Worm (Caenorhabditis elegans) whole organism, late embryonic: ENCODE data around the gene acs-21.
A peak's percentile ranks its signal among the peaks of the same experiment; 100 is the strongest.

Source experiments
- C08G9.2 ChIP-seq: sonication (generic microtip); optimal IDR thresholded peaks from 2 replicates; lab custom pipeline; 2016; ENCODE audit warnings: mild to moderate bottlenecking, missing genetic modification characterization, moderate library complexity, missing compliant biosample characterization
- K02D7.2 ChIP-seq: sonication (generic microtip); optimal IDR thresholded peaks from 2 replicates; lab custom pipeline; 2017; ENCODE audit warnings: mild to moderate bottlenecking, missing genetic modification characterization, missing compliant biosample characterization
- ahr-1 ChIP-seq: sonication (generic microtip); optimal IDR thresholded peaks from 2 replicates; lab custom pipeline; 2016; ENCODE audit warnings: missing genetic modification characterization, missing compliant biosample characterization
- ama-1 ChIP-seq: fragments of 150-350 bp; optimal IDR thresholded peaks from 2 replicates; lab custom pipeline; 2014
- ceh-18 ChIP-seq: sonication (generic microtip); optimal IDR thresholded peaks from 2 replicates; lab custom pipeline; 2016; ENCODE audit warnings: missing genetic modification characterization, missing compliant biosample characterization
- ceh-19 ChIP-seq: fragments of 200-800 bp; sonication (Bioruptor generic); optimal IDR thresholded peaks from 2 replicates; lab custom pipeline; 2018; ENCODE audit warnings: mild to moderate bottlenecking, missing genetic modification characterization, missing compliant biosample characterization
- ceh-2 ChIP-seq: sonication (generic microtip); optimal IDR thresholded peaks from 2 replicates; lab custom pipeline; 2016; ENCODE audit warnings: missing genotype, missing genetic modification characterization, missing compliant biosample characterization
- ceh-24 ChIP-seq: sonication (generic microtip); optimal IDR thresholded peaks from 2 replicates; lab custom pipeline; 2016; ENCODE audit warnings: mild to moderate bottlenecking, missing genetic modification characterization, missing compliant biosample characterization
- ceh-30 ChIP-seq: fragments of 150-350 bp; optimal IDR thresholded peaks from 2 replicates; lab custom pipeline; 2014; ENCODE audit warnings: missing biosample characterization, missing genetic modification characterization
- ceh-45 ChIP-seq: fragments of 200-800 bp; sonication (Bioruptor generic); IDR thresholded peaks from 2 replicates; pipeline ENCODE4 v1.3.6; 2022; ENCODE audit warnings: missing genetic modification reagents, missing genetic modification characterization, missing compliant biosample characterization
- ceh-48 ChIP-seq: sonication (generic microtip); optimal IDR thresholded peaks from 2 replicates; lab custom pipeline; 2016; ENCODE audit warnings: missing genetic modification characterization, inconsistent platforms, missing compliant biosample characterization
- ceh-6 ChIP-seq: fragments of 200-800 bp; sonication (Bioruptor generic); optimal IDR thresholded peaks from 2 replicates; lab custom pipeline; 2018; ENCODE audit warnings: mild to moderate bottlenecking, missing genetic modification characterization, missing compliant biosample characterization
- ceh-9 ChIP-seq: sonication (generic microtip); optimal IDR thresholded peaks from 2 replicates; lab custom pipeline; 2016; ENCODE audit warnings: mild to moderate bottlenecking, missing genetic modification characterization, inconsistent platforms, missing compliant biosample characterization
- che-1 ChIP-seq: sonication (generic microtip); optimal IDR thresholded peaks from 2 replicates; lab custom pipeline; 2016; ENCODE audit warnings: mild to moderate bottlenecking, missing genetic modification characterization, missing compliant biosample characterization
- elt-2 ChIP-seq: sonication (generic microtip); optimal IDR thresholded peaks from 2 replicates; lab custom pipeline; 2016; ENCODE audit warnings: missing genetic modification reagents, missing genetic modification characterization, missing compliant biosample characterization
- elt-4 ChIP-seq: sonication (generic microtip); optimal IDR thresholded peaks from 2 replicates; lab custom pipeline; 2016; ENCODE audit warnings: missing genetic modification characterization, missing compliant biosample characterization
- eyg-1 ChIP-seq: sonication (generic microtip); optimal IDR thresholded peaks from 2 replicates; lab custom pipeline; 2016; ENCODE audit warnings: missing genotype, missing genetic modification characterization, missing compliant biosample characterization
- hlh-13 ChIP-seq: fragments of 200-800 bp; sonication (Bioruptor generic); optimal IDR thresholded peaks from 2 replicates; lab custom pipeline; 2018; ENCODE audit warnings: mild to moderate bottlenecking, missing genetic modification characterization, missing compliant biosample characterization
- hlh-15 ChIP-seq: sonication (generic microtip); optimal IDR thresholded peaks from 2 replicates; lab custom pipeline; 2016; ENCODE audit warnings: missing genetic modification characterization, missing compliant biosample characterization
- hlh-30 ChIP-seq: sonication (generic microtip); optimal IDR thresholded peaks from 2 replicates; lab custom pipeline; 2017; ENCODE audit warnings: antibody characterized with exemption, missing genetic modification characterization, missing compliant biosample characterization; ENCODE audit not compliant: insufficient read depth
- hlh-8 ChIP-seq: sonication (generic microtip); optimal IDR thresholded peaks from 2 replicates; lab custom pipeline; 2016; ENCODE audit warnings: missing genotype, missing genetic modification characterization, missing compliant biosample characterization
- lin-11 ChIP-seq: fragments of 200-800 bp; sonication (Bioruptor generic); optimal IDR thresholded peaks from 2 replicates; lab custom pipeline; 2018; ENCODE audit warnings: mild to moderate bottlenecking, missing genetic modification characterization, missing compliant biosample characterization
- mec-3 ChIP-seq: sonication (generic microtip); optimal IDR thresholded peaks from 2 replicates; lab custom pipeline; 2016; ENCODE audit warnings: borderline replicate concordance, missing genetic modification characterization, missing compliant biosample characterization
- nfya-1 ChIP-seq: sonication (generic microtip); optimal IDR thresholded peaks from 2 replicates; lab custom pipeline; 2017; ENCODE audit warnings: missing genetic modification characterization, mild to moderate bottlenecking, missing compliant biosample characterization, antibody characterized with exemption, moderate library complexity
- nhr-11 ChIP-seq: fragments of 150-350 bp; optimal IDR thresholded peaks from 2 replicates; lab custom pipeline; 2014; ENCODE audit warnings: missing biosample characterization, missing genetic modification characterization
- nhr-232 ChIP-seq: sonication (generic microtip); optimal IDR thresholded peaks from 2 replicates; lab custom pipeline; 2016; ENCODE audit warnings: missing genetic modification characterization, missing compliant biosample characterization
- pat-9 ChIP-seq: fragments of 200-800 bp; sonication (Bioruptor generic); optimal IDR thresholded peaks from 2 replicates; lab custom pipeline; 2018; ENCODE audit warnings: mild to moderate bottlenecking, missing genetic modification characterization, moderate library complexity, missing compliant biosample characterization
- pha-4 ChIP-seq: fragments of 150-350 bp; optimal IDR thresholded peaks from 2 replicates; lab custom pipeline; 2018; ENCODE audit warnings: missing biosample characterization, missing genetic modification reagents, missing genetic modification characterization
- pros-1 ChIP-seq: fragments of 150-350 bp; optimal IDR thresholded peaks from 2 replicates; lab custom pipeline; 2014; ENCODE audit warnings: missing biosample characterization, missing genetic modification reagents, missing genetic modification characterization
- ref-2 ChIP-seq: sonication (generic microtip); optimal IDR thresholded peaks from 2 replicates; lab custom pipeline; 2016; ENCODE audit warnings: missing genetic modification characterization, missing compliant biosample characterization
- sdc-2 ChIP-seq: sonication (generic microtip); optimal IDR thresholded peaks from 2 replicates; lab custom pipeline; 2016; ENCODE audit warnings: missing genotype, missing genetic modification characterization, missing compliant biosample characterization
- tbx-7 ChIP-seq: sonication (generic microtip); optimal IDR thresholded peaks from 2 replicates; lab custom pipeline; 2016; ENCODE audit warnings: missing genotype, missing genetic modification characterization, missing compliant biosample characterization
- unc-42 ChIP-seq: sonication (generic microtip); optimal IDR thresholded peaks from 2 replicates; lab custom pipeline; 2016; ENCODE audit warnings: missing genotype, missing genetic modification characterization, missing compliant biosample characterization
- unc-55 ChIP-seq: sonication (generic microtip); optimal IDR thresholded peaks from 2 replicates; lab custom pipeline; 2017; ENCODE audit warnings: missing biosample characterization, missing genetic modification reagents, missing genetic modification characterization
- unc-86 ChIP-seq: sonication (generic microtip); optimal IDR thresholded peaks from 2 replicates; lab custom pipeline; 2016; ENCODE audit warnings: missing genetic modification characterization, missing compliant biosample characterization
- ztf-16 ChIP-seq: sonication (generic microtip); optimal IDR thresholded peaks from 2 replicates; lab custom pipeline; 2017; ENCODE audit warnings: missing genetic modification characterization, missing compliant biosample characterization

The acs-21 gene

DNA sequence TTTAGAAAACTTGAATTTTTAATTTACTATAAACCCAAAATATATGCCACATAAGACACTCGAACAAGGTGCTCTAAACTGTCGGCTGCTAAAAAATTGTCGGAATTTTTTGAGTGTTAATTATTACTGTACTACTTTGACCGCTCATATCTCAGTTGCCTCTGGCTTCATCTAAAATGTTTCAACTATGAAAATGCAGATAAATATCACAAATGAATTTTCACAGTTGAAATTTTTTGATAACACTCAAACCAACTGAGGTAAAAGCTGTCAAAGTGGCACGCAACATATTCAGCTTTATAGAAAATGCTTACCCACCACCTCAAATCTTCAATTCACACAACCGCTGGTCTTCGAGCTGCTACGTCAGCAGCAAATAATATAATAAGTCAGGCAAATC, at the start of gene acs-21:
TSS of gene acs-21 (plus strand) at position 301 of the 400 bp plus-strand sequence.
- TF ChIP-seq che-1 (tag; lab: Kevin White, UChicago) = no peak
- no peak for TF ChIP-seq unc-86 (tag; lab: Kevin White, UChicago)
- TF ChIP-seq ama-1 (lab: Kevin White, UChicago) = no peak
- TF ChIP-seq hlh-8 (tag; lab: Kevin White, UChicago) = no peak
- TF ChIP-seq nfya-1 (tag; lab: Kevin White, UChicago) = no peak
- no peak for TF ChIP-seq tbx-7 (tag; lab: Kevin White, UChicago)
- TF ChIP-seq ceh-19 (GFP tag; lab: Kevin White, UChicago) = no peak
- TF ChIP-seq ahr-1 (tag; lab: Kevin White, UChicago) = no peak

DNA sequence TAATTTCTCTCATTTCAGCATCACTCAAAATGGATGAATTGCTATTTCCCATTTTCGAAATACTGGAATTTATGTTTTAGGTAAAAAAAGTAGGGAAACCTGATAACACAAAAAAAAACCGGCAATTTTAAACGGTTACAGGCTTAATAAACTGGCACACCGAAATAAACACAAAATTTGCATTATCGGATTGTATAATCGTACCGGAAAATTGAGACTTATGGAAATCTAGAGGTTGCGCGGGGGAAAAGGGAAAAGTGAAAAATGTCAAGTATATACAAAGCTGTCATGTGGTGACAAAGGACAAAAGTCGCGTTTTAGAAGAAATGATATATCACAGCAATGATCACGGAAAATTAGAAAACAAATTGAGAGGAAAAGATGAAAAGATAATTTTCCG, 49.6 kb upstream of the acs-21 start, which contains the start of gene chpf-2:
TSS of gene chpf-2 (minus strand) at position 101 of the 400 bp plus-strand sequence.
- no peak for TF ChIP-seq pros-1 (tag; lab: Kevin White, UChicago)

DNA sequence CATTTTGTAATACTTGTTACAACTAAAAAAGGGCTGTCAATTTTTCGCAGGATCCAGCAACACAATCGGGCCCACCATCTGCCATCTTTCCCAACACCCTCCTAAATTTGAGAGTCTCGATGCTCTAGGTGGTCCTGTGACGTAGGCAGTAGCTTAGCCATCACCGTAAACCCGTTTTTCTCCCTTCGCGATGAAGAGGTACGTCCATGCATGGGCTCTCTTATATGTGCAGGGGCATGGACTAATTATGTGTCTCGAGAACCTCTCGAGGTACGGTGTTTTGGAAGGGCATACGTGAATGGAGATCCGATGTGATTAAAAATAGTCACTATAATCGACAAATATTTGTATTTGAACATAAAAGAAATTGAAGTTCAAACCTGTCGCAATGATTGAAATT, 47.9 kb upstream of the acs-21 start:
- TF ChIP-seq tbx-7 (tag; lab: Kevin White, UChicago) = no peak
- peak; percentile 94 for TF ChIP-seq sdc-2 (tag; lab: Kevin White, UChicago)
- TF ChIP-seq, all 69 proteins: peak for 1

DNA sequence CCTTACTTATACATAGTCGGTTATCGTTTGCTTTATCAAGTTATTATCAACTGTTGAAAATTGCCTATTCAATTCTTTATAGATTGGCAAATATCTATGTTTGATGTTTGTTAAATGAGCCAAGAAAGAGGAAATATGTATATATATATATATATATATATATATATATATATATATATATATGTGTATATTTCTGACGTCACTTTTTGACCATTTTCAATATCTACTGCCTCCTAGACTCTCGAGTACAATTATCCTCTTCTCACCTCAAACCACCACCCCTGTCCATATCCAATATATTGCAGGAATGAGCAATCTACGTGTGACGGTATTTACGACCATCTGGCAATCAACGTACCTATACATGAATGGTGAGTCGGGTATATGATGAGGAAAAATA, 44.0 kb upstream of the acs-21 start, which contains the start of gene F59D6.1:
TSS of gene F59D6.1 (plus strand) at position 301 of the 400 bp plus-strand sequence.
- no peak for TF ChIP-seq nhr-11 (tag; lab: Kevin White, UChicago)
- TF ChIP-seq sdc-2 (tag; lab: Kevin White, UChicago) = peak; percentile 47
- TF ChIP-seq, all 69 proteins: peak for 1

- TF ChIP-seq ceh-9 (tag; lab: Kevin White, UChicago) (no peak), unc-55 (no peak), lin-11 (tag; lab: Kevin White, UChicago) (no peak), pat-9 (no peak), eyg-1 (no peak), pha-4 (no peak), ama-1 (lab: Kevin White, UChicago) (no peak), hlh-30 (tag; lab: Kevin White, UChicago) (no peak), nhr-232 (tag; lab: Kevin White, UChicago) (no peak), ref-2 (tag; lab: Kevin White, UChicago) (no peak), ceh-6 (GFP tag; lab: Kevin White, UChicago) (no peak), ceh-30 (tag; lab: Kevin White, UChicago) (no peak), elt-4 (tag; lab: Kevin White, UChicago) (no peak), hlh-8 (tag; lab: Kevin White, UChicago) (no peak), ceh-18 (tag; lab: Kevin White, UChicago) (no peak)
These were observed 42.5 kb upstream of the acs-21 start for ce11 chrV:3046364-3046763.

- no peak for TF ChIP-seq hlh-30 (tag; lab: Kevin White, UChicago)
- TF ChIP-seq K02D7.2 (tag; lab: Kevin White, UChicago) = no peak
- no peak for TF ChIP-seq unc-42 (tag; lab: Kevin White, UChicago)
- no peak for TF ChIP-seq ceh-48
- no peak for TF ChIP-seq pha-4
- no peak for TF ChIP-seq ceh-30 (tag; lab: Kevin White, UChicago)
- no peak for TF ChIP-seq ceh-2 (tag; lab: Kevin White, UChicago)
- TF ChIP-seq hlh-13 (GFP tag; lab: Kevin White, UChicago) = no peak
- TF ChIP-seq C08G9.2 (tag; lab: Kevin White, UChicago) = no peak
- TF ChIP-seq ceh-24 (tag; lab: Kevin White, UChicago) = no peak
- TF ChIP-seq ceh-45 (GFP tag; lab: Robert Waterston, UW) = no peak
- no peak for TF ChIP-seq che-1 (tag; lab: Kevin White, UChicago)
- no peak for TF ChIP-seq elt-2
- TF ChIP-seq mec-3 (tag; lab: Kevin White, UChicago) = no peak
- TF ChIP-seq ztf-16 (tag; lab: Kevin White, UChicago) = no peak
- no peak for TF ChIP-seq hlh-15
- TF ChIP-seq, all 69 proteins: peak for 0
These were observed 34.6 kb upstream of the acs-21 start, which contains the start of gene C50H11.8 for ce11 chrV:3054254-3054653. C50H11.8 (plus strand) TSS chrV:3054554.
